Worm (Caenorhabditis elegans): Measurements from ENCODE around the gene nlp-28.

nlp-28 gene

DNA sequence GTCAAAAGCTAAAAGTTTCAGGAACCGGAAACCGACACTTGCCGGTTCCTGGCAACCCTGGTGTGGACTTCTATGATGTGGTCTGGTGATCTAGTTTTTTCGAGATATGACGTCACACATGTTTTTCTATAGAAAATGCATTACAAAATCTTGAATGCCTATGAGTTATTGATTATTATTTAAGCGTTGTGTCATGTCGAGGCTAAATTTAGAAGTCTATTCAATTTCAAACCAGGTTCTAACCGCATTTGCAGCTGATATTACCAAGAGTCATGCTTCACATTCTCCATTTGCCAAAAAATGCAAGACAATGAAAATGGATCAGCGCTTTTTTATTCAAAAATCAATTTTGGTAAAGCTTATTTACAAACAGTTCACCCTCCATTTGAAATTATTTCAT lies 31.5 kb downstream of the nlp-28 start, which contains the start of gene K09D9.3:
Gene K09D9.3, plus strand, starts transcription at position 301 of the 400 bp plus-strand sequence.
- TF ChIP-seq zag-1 (tag; optimal IDR thresholded peaks at IDR 0.05), result no peak
- no peak for TF ChIP-seq ama-1 (optimal IDR thresholded peaks at IDR 0.05)
- TF ChIP-seq snpc-4 (tag; optimal IDR thresholded peaks at IDR 0.05), result no peak

DNA sequence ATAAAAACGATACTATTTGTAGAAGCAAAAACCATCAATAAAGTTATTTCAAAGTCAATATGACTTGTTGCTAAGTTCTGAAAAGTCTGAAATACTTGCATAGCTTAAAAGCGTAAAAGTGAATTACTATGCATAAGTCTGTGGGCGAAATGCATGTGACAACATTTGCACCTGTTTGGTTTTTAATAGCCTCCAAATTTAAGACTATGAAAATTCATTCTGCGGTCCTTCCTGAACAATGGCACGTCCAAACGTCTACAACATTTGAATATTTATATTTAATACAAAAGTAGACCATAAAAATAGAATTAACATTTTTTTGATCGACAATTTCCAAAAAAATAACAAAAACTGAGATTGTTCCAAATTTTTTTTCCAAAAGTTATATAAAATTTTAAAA lies 34.1 kb downstream of the nlp-28 start, which contains the start of gene K09D9.14:
Gene K09D9.14, minus strand, starts transcription at position 101 of the 400 bp plus-strand sequence.
- TF ChIP-seq zag-1 (tag; optimal IDR thresholded peaks at IDR 0.05) (no peak), nhr-129 (tag; optimal IDR thresholded peaks at IDR 0.05) (no peak), unc-62 (GFP tag; optimal IDR thresholded peaks at IDR 0.05) (no peak), aly-2 (tag; optimal IDR thresholded peaks at IDR 0.05) (no peak), peb-1 (tag; optimal IDR thresholded peaks at IDR 0.05) (no peak), fos-1 (tag; optimal IDR thresholded peaks at IDR 0.05) (no peak), Y55F3AM.14 (GFP tag; optimal IDR thresholded peaks at IDR 0.05) (no peak), elt-1 (tag; optimal IDR thresholded peaks at IDR 0.05) (no peak), alr-1 (tag; optimal IDR thresholded peaks at IDR 0.05) (no peak), ztf-1 (GFP tag; conservative IDR thresholded peaks at IDR 0.05) (no peak), ZK546.5 (tag; optimal IDR thresholded peaks at IDR 0.05) (no peak), dmd-4 (tag; optimal IDR thresholded peaks at IDR 0.05) (no peak), ztf-11 (tag; optimal IDR thresholded peaks at IDR 0.05) (no peak), nhr-237 (tag; optimal IDR thresholded peaks at IDR 0.05) (no peak), lin-13 (GFP tag; optimal IDR thresholded peaks at IDR 0.05) (no peak), C34F6.9 (tag; optimal IDR thresholded peaks at IDR 0.05) (no peak)

DNA sequence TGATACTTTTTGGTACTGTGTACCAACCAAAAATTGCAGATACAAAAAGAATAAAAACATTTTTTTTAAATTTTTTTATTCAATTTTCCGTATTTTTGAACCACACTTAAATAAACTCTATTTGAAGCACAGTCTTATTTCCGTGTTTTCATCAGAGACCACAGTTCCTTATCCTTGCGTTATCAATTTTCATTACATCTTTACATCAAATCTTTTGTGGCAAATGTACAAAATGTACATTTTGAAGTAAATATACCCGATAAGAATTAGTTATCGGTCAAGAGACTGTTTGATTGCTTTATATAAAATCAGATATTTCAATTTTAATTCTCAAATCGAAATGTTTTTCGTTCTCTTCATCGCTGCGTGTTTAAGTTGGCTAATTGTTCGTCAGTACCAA lies 34.6 kb downstream of the nlp-28 start, which contains the start of gene cyp-35A3:
Gene cyp-35A3, plus strand, starts transcription at position 301 of the 400 bp plus-strand sequence.
- TF ChIP-seq lsy-2 (tag; optimal IDR thresholded peaks at IDR 0.05), result no peak

DNA sequence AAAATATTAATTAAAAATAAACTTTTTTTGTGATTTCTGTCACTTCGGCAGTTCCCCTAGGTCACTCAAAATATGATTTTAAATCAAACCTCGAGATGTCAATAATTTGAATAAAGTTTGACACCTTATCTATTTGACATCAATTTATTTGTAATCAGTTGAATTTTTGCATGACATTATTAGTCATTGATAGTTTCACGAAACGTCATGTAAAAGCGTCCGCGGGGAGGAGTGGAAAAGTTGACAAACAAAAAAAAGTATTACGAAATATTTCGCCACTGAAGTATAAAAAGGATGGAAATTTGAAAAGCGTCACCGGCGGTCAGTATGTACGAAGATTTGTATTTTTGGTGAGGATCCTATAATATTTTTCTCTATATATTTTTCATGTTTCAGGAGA lies 37.1 kb downstream of the nlp-28 start, which contains the start of gene K09D9.1:
Gene K09D9.1, plus strand, starts transcription at position 271 of the 400 bp plus-strand sequence.
- peak; percentile 34 for TF ChIP-seq crh-2 (tag; optimal IDR thresholded peaks at IDR 0.05)
- TF ChIP-seq nhr-23 (tag; optimal IDR thresholded peaks at IDR 0.05), result no peak
- peak; percentile 59 for TF ChIP-seq sma-9 (GFP tag; optimal IDR thresholded peaks at IDR 0.05)
- no peak for TF ChIP-seq sma-9 (tag; optimal IDR thresholded peaks at IDR 0.05)
- TF ChIP-seq nhr-11 (tag; optimal IDR thresholded peaks at IDR 0.05), result no peak
- no peak for TF ChIP-seq snpc-4 (tag; optimal IDR thresholded peaks at IDR 0.05)
- TF ChIP-seq mdl-1 (tag; optimal IDR thresholded peaks at IDR 0.05), result no peak
- peak; percentile 86 for TF ChIP-seq nhr-129 (tag; optimal IDR thresholded peaks at IDR 0.05)
- TF ChIP-seq gmeb-1 (tag; optimal IDR thresholded peaks at IDR 0.05), result peak; percentile 46
- no peak for TF ChIP-seq alr-1 (tag; optimal IDR thresholded peaks at IDR 0.05)
- TF ChIP-seq skn-1 (tag; optimal IDR thresholded peaks at IDR 0.05), result peak; percentile 67
- TF ChIP-seq ceh-16 (tag; optimal IDR thresholded peaks at IDR 0.05), result no peak
- TF ChIP-seq unc-55 (GFP tag; optimal IDR thresholded peaks at IDR 0.05), result no peak
- peak; percentile 97 for TF ChIP-seq fos-1 (tag; optimal IDR thresholded peaks at IDR 0.05)
- TF ChIP-seq lin-39 (tag; optimal IDR thresholded peaks at IDR 0.05), result no peak
- no peak for TF ChIP-seq egl-27 (tag; optimal IDR thresholded peaks at IDR 0.05)
- TF ChIP-seq unc-39 (tag; optimal IDR thresholded peaks at IDR 0.05), result no peak
- TF ChIP-seq nhr-237 (tag; optimal IDR thresholded peaks at IDR 0.05), result no peak

DNA sequence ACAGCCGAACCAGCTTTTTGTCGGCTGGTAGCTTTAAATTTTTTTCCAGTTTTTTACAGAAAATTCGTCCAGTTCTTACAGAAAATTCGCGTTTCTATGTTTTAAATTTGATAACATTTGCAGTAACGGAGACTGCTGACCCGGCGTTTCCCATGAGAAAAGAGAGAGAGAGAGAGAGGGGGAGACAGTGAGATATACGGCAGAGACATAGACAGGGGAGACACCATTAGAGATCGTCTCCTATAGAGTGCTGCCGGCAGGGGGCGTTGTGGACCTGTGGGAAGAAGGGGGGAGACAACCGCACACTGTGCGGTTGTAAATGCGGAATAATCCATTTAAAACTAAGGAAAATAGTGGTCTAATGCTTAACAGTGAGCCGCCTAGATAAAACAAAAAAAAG lies 41.9 kb downstream of the nlp-28 start:
- no peak for TF ChIP-seq nhr-25 (tag; optimal IDR thresholded peaks at IDR 0.05)
- TF ChIP-seq elt-1 (tag; optimal IDR thresholded peaks at IDR 0.05), result no peak
- no peak for TF ChIP-seq nhr-23 (tag; optimal IDR thresholded peaks at IDR 0.05)
- no peak for TF ChIP-seq ceh-82 (tag; optimal IDR thresholded peaks at IDR 0.05)
- TF ChIP-seq ztf-4 (tag; optimal IDR thresholded peaks at IDR 0.05), result no peak
- no peak for TF ChIP-seq nhr-237 (tag; optimal IDR thresholded peaks at IDR 0.05)
- peak; percentile 23 for TF ChIP-seq nhr-129 (tag; optimal IDR thresholded peaks at IDR 0.05)
- TF ChIP-seq egl-27 (tag; optimal IDR thresholded peaks at IDR 0.05), result no peak
- peak; percentile 20 for TF ChIP-seq sma-9 (GFP tag; optimal IDR thresholded peaks at IDR 0.05)
- no peak for TF ChIP-seq sma-9 (tag; optimal IDR thresholded peaks at IDR 0.05)
- TF ChIP-seq nhr-10 (tag; optimal IDR thresholded peaks at IDR 0.05), result no peak
- TF ChIP-seq elt-3 (tag; optimal IDR thresholded peaks at IDR 0.05), result no peak
- TF ChIP-seq nhr-77 (tag; optimal IDR thresholded peaks at IDR 0.05), result no peak
- TF ChIP-seq lin-11 (tag; optimal IDR thresholded peaks at IDR 0.05), result no peak
- no peak for TF ChIP-seq mab-5 (tag; optimal IDR thresholded peaks at IDR 0.05)
- no peak for TF ChIP-seq R02D3.7 (tag; optimal IDR thresholded peaks at IDR 0.05)
- TF ChIP-seq aly-2 (tag; optimal IDR thresholded peaks at IDR 0.05), result no peak
- TF ChIP-seq sma-3 (GFP tag; optimal IDR thresholded peaks at IDR 0.05), result no peak
- no peak for TF ChIP-seq lin-13 (GFP tag; optimal IDR thresholded peaks at IDR 0.05)
- no peak for TF ChIP-seq nhr-6 (tag; optimal IDR thresholded peaks at IDR 0.05)
- TF ChIP-seq C34F6.9 (tag; optimal IDR thresholded peaks at IDR 0.05), result no peak
- TF ChIP-seq ztf-1 (GFP tag; conservative IDR thresholded peaks at IDR 0.05), result no peak
- TF ChIP-seq fos-1 (tag; optimal IDR thresholded peaks at IDR 0.05), result peak; percentile 7
- TF ChIP-seq ceh-16 (tag; optimal IDR thresholded peaks at IDR 0.05), result no peak
- no peak for TF ChIP-seq peb-1 (tag; optimal IDR thresholded peaks at IDR 0.05)
- TF ChIP-seq mbf-1 (tag; optimal IDR thresholded peaks at IDR 0.05), result no peak
- no peak for TF ChIP-seq F13H6.1 (tag; optimal IDR thresholded peaks at IDR 0.05)
